Fruit fly (Drosophila melanogaster) whole organism, prepupa: ENCODE data around the gene Spase25.
A peak's percentile ranks its signal among the peaks of the same experiment; 100 is the strongest.

ENCODE experiments used
- CG10669 ChIP-seq: fragments of 200-800 bp; sonication (Bioruptor generic); optimal IDR thresholded peaks from 3 replicates; lab custom pipeline; 2018; ENCODE audit warnings: missing biosample characterization, mild to moderate bottlenecking, missing genetic modification characterization, moderate library complexity
- CG11294 ChIP-seq: fragments of 200-800 bp; sonication (Bioruptor generic); IDR thresholded peaks from 2 replicates; pipeline ENCODE4 v1.3.6; 2022; ENCODE audit warnings: missing biosample characterization, missing genetic modification characterization
- CG11762 ChIP-seq: fragments of 200-800 bp; sonication (Bioruptor generic); optimal IDR thresholded peaks from 3 replicates; lab custom pipeline; 2016; ENCODE audit warnings: missing biosample characterization, missing genetic modification characterization; ENCODE audit not compliant: insufficient read depth
- CG11902 ChIP-seq: fragments of 200-800 bp; sonication (Bioruptor generic); optimal IDR thresholded peaks from 3 replicates; lab custom pipeline; 2016; ENCODE audit warnings: missing biosample characterization, missing genetic modification characterization
- CG15336 ChIP-seq: fragments of 200-800 bp; sonication (Bioruptor generic); IDR thresholded peaks from 2 replicates; pipeline ENCODE4 v1.3.6; 2022; ENCODE audit warnings: missing biosample characterization, missing genetic modification characterization
- CG1621 ChIP-seq: fragments of 200-800 bp; sonication (Bioruptor generic); optimal IDR thresholded peaks from 3 replicates; lab custom pipeline; 2018; ENCODE audit warnings: missing biosample characterization, mild to moderate bottlenecking, missing genetic modification characterization
- CG16779 ChIP-seq: fragments of 200-800 bp; sonication (Bioruptor generic); optimal IDR thresholded peaks from 3 replicates; lab custom pipeline; 2017; ENCODE audit warnings: missing biosample characterization, mild to moderate bottlenecking, missing genetic modification characterization
- CG3032 ChIP-seq: fragments of 200-800 bp; optimal IDR thresholded peaks from 2 replicates; lab custom pipeline; 2019; ENCODE audit warnings: missing biosample characterization, mild to moderate bottlenecking, missing genetic modification characterization, moderate library complexity
- CG32006 ChIP-seq: fragments of 200-800 bp; sonication (Bioruptor generic); optimal IDR thresholded peaks from 3 replicates; lab custom pipeline; 2017; ENCODE audit warnings: missing biosample characterization, mild to moderate bottlenecking, missing genetic modification characterization
- CG34406 ChIP-seq: fragments of 200-800 bp; sonication (Bioruptor generic); optimal IDR thresholded peaks from 3 replicates; lab custom pipeline; 2016; ENCODE audit warnings: missing biosample characterization, missing genetic modification characterization
- CG3919 ChIP-seq: fragments of 200-800 bp; sonication (Bioruptor generic); optimal IDR thresholded peaks from 3 replicates; lab custom pipeline; 2016; ENCODE audit warnings: missing biosample characterization, missing genetic modification characterization
- CG4318 ChIP-seq: fragments of 200-800 bp; sonication (Bioruptor generic); optimal IDR thresholded peaks from 3 replicates; lab custom pipeline; 2017; ENCODE audit warnings: missing biosample characterization, mild to moderate bottlenecking, missing genetic modification characterization
- CG6163 ChIP-seq: fragments of 200-800 bp; sonication (Bioruptor generic); IDR thresholded peaks from 3 replicates; pipeline ENCODE4 v1.3.6; 2022; ENCODE audit warnings: missing biosample characterization, missing genetic modification characterization
- CG6276 ChIP-seq: fragments of 200-800 bp; sonication (Bioruptor generic); optimal IDR thresholded peaks from 2 replicates; lab custom pipeline; 2017; ENCODE audit warnings: missing biosample characterization, mild to moderate bottlenecking, missing genetic modification characterization
- CG6792 ChIP-seq: fragments of 200-800 bp; sonication (Bioruptor generic); optimal IDR thresholded peaks from 3 replicates; lab custom pipeline; 2016; ENCODE audit warnings: missing biosample characterization, missing genetic modification characterization
- CG6808 ChIP-seq: fragments of 200-800 bp; sonication (Bioruptor generic); optimal IDR thresholded peaks from 3 replicates; lab custom pipeline; 2017; ENCODE audit warnings: missing biosample characterization, missing genetic modification characterization, mild to moderate bottlenecking, moderate library complexity, missing genetic modification reagents
- CG6854 ChIP-seq: fragments of 200-800 bp; sonication (Bioruptor generic); optimal IDR thresholded peaks from 2 replicates; lab custom pipeline; 2017; ENCODE audit warnings: missing biosample characterization, mild to moderate bottlenecking, missing genetic modification characterization
- CG7368 ChIP-seq: fragments of 200-800 bp; sonication (Bioruptor generic); optimal IDR thresholded peaks from 3 replicates; lab custom pipeline; 2016; ENCODE audit warnings: missing biosample characterization, missing genetic modification characterization
- CG8119 ChIP-seq: fragments of 200-800 bp; sonication (Bioruptor generic); IDR thresholded peaks from 3 replicates; pipeline ENCODE4 v1.3.6; 2022; ENCODE audit warnings: missing biosample characterization, missing genetic modification characterization
- CG8319 ChIP-seq: fragments of 200-800 bp; sonication (Bioruptor generic); optimal IDR thresholded peaks from 3 replicates; lab custom pipeline; 2016; ENCODE audit warnings: missing biosample characterization, missing genetic modification characterization
- Eip75B ChIP-seq: fragments of 200-800 bp; sonication (Bioruptor generic); optimal IDR thresholded peaks from 3 replicates; lab custom pipeline; 2016; ENCODE audit warnings: missing biosample characterization, missing genetic modification characterization
- Eip78C ChIP-seq: fragments of 200-800 bp; sonication (Bioruptor generic); peaks from one replicate; lab custom pipeline; 2016; ENCODE audit warnings: missing biosample characterization, missing genetic modification characterization
- Eip93F ChIP-seq: fragments of 200-800 bp; sonication (Bioruptor generic); optimal IDR thresholded peaks from 2 replicates; lab custom pipeline; 2016; ENCODE audit warnings: missing biosample characterization, mild to moderate bottlenecking, missing genetic modification characterization
- Ets21C ChIP-seq: fragments of 200-800 bp; sonication (Bioruptor generic); optimal IDR thresholded peaks from 3 replicates; lab custom pipeline; 2016; ENCODE audit warnings: missing biosample characterization, missing genetic modification characterization
- Gug ChIP-seq: fragments of 200-800 bp; sonication (Bioruptor generic); IDR thresholded peaks from 2 replicates; pipeline ENCODE4 v1.3.6; 2022; ENCODE audit warnings: missing biosample characterization, missing genetic modification characterization
- Hr39 ChIP-seq: fragments of 200-800 bp; sonication (Bioruptor generic); optimal IDR thresholded peaks from 2 replicates; lab custom pipeline; 2016; ENCODE audit warnings: missing biosample characterization, missing genetic modification characterization
- Hr4 ChIP-seq: fragments of 200-800 bp; sonication (Bioruptor generic); optimal IDR thresholded peaks from 3 replicates; lab custom pipeline; 2016; ENCODE audit warnings: missing biosample characterization, missing genetic modification characterization
- Lpt ChIP-seq: fragments of 200-800 bp; sonication (Bioruptor generic); optimal IDR thresholded peaks from 3 replicates; lab custom pipeline; 2016; ENCODE audit warnings: missing biosample characterization, missing genetic modification characterization
- Met ChIP-seq: fragments of 200-800 bp; sonication (Bioruptor generic); optimal IDR thresholded peaks from 3 replicates; lab custom pipeline; 2016; ENCODE audit warnings: missing biosample characterization, missing genetic modification characterization
- OdsH ChIP-seq: fragments of 200-800 bp; sonication (Bioruptor generic); optimal IDR thresholded peaks from 3 replicates; lab custom pipeline; 2016; ENCODE audit warnings: missing biosample characterization, missing genetic modification characterization
- Smox ChIP-seq: fragments of 200-800 bp; sonication (Bioruptor generic); optimal IDR thresholded peaks from 3 replicates; lab custom pipeline; 2016; ENCODE audit warnings: missing biosample characterization, missing genetic modification characterization
- Sox15 ChIP-seq: fragments of 200-800 bp; sonication (Bioruptor generic); optimal IDR thresholded peaks from 3 replicates; lab custom pipeline; 2016; ENCODE audit warnings: missing biosample characterization, missing genetic modification characterization
- achi ChIP-seq: fragments of 200-800 bp; sonication (Bioruptor generic); optimal IDR thresholded peaks from 3 replicates; lab custom pipeline; 2016; ENCODE audit warnings: missing biosample characterization, missing genetic modification characterization
- cyc ChIP-seq: fragments of 200-800 bp; sonication (Bioruptor generic); optimal IDR thresholded peaks from 3 replicates; lab custom pipeline; 2016; ENCODE audit warnings: missing biosample characterization, missing genetic modification characterization
- dac ChIP-seq: fragments of 200-800 bp; sonication (Bioruptor generic); optimal IDR thresholded peaks from 2 replicates; lab custom pipeline; 2017; ENCODE audit warnings: missing biosample characterization, mild to moderate bottlenecking, missing genetic modification characterization
- dsx ChIP-seq: fragments of 200-800 bp; optimal IDR thresholded peaks from 3 replicates; lab custom pipeline; 2019; ENCODE audit warnings: missing biosample characterization, mild to moderate bottlenecking, missing genetic modification characterization, moderate library complexity; ENCODE audit not compliant: poor library complexity, severe bottlenecking
- eg ChIP-seq: fragments of 200-800 bp; sonication (Bioruptor generic); IDR thresholded peaks from 3 replicates; pipeline ENCODE4 v1.3.6; 2022; ENCODE audit warnings: missing biosample characterization, missing genetic modification characterization
- esn ChIP-seq: fragments of 200-800 bp; sonication (Bioruptor generic); optimal IDR thresholded peaks from 2 replicates; lab custom pipeline; 2016; ENCODE audit warnings: missing biosample characterization, mild to moderate bottlenecking, missing genetic modification characterization, moderate library complexity
- fd85E ChIP-seq: fragments of 200-800 bp; sonication (Bioruptor generic); optimal IDR thresholded peaks from 3 replicates; lab custom pipeline; 2016; ENCODE audit warnings: missing biosample characterization, missing genetic modification characterization
- fkh ChIP-seq: fragments of 200-800 bp; sonication (Bioruptor generic); optimal IDR thresholded peaks from 3 replicates; lab custom pipeline; 2017; ENCODE audit warnings: missing biosample characterization, mild to moderate bottlenecking, missing genetic modification characterization, moderate library complexity
- net ChIP-seq: fragments of 200-800 bp; sonication (Bioruptor generic); optimal IDR thresholded peaks from 3 replicates; lab custom pipeline; 2016; ENCODE audit warnings: missing biosample characterization, missing genetic modification characterization
- pdm3 ChIP-seq: fragments of 200-800 bp; sonication (Bioruptor generic); optimal IDR thresholded peaks from 3 replicates; lab custom pipeline; 2016; ENCODE audit warnings: missing biosample characterization, missing genetic modification characterization
- salr ChIP-seq, 2 experiments: fragments of 200-800 bp; sonication (Bioruptor generic); optimal IDR thresholded peaks; 3 replicates each; lab custom pipeline; 2016 to 2018; ENCODE audit warnings: missing biosample characterization in 2 of 2, missing genetic modification characterization in 2 of 2, mild to moderate bottlenecking in 1 of 2
- spab ChIP-seq: fragments of 200-800 bp; sonication (Bioruptor generic); optimal IDR thresholded peaks from 2 replicates; lab custom pipeline; 2017; ENCODE audit warnings: missing biosample characterization, mild to moderate bottlenecking, missing genetic modification characterization, missing genetic modification reagents
- svp ChIP-seq: fragments of 200-800 bp; sonication (Bioruptor generic); peaks from one replicate; lab custom pipeline; 2016; ENCODE audit warnings: missing biosample characterization, missing genetic modification characterization
- topi ChIP-seq: fragments of 200-800 bp; sonication (Bioruptor generic); optimal IDR thresholded peaks from 3 replicates; lab custom pipeline; 2016; ENCODE audit warnings: missing biosample characterization, missing genetic modification characterization
- vri ChIP-seq: fragments of 200-800 bp; sonication (Bioruptor generic); optimal IDR thresholded peaks from 3 replicates; lab custom pipeline; 2016; ENCODE audit warnings: missing biosample characterization, mild to moderate bottlenecking, missing genetic modification characterization

Spase25 gene

DNA sequence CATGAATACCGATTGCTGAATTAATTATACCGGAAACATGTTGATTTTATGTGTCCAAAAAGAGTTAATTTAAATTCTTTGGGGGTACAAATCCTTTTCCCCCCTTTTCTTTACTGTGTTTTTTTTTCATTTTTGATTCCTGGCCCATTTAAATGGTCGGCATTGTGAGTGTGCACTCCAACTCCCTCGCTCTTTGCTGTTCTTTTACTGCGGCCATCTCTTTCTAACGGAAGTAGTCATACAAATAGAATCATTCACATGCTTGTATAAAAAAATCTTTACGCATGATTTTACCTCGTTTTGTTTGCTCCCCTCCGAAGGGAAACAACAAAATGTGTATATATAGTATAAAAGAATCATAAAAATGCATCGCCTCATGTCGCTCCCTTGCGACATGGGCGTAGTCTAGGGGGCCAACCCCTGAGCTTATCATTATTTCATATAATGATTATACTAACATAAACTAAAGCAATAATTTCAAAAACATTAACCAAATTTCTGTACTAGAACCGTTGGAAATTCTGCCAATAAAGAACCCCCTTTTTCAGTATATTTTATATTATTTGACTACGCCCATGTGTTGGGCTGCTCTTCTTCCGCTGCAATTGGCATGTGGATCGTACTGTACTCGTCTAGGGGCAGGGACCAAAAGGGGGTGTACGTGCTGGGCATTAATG lies 43.1 kb downstream of the Spase25 start (continued):
- peak; percentile 58 for TF ChIP-seq CG15336 (GFP tag; lab: Robert Waterston, UW)
- peak; percentile 59 for TF ChIP-seq CG32006 (GFP tag; lab: Kevin White, UChicago)
- TF ChIP-seq fkh = peak; percentile 12
- TF ChIP-seq dac = peak; percentile 22
- peak; percentile 68 for TF ChIP-seq net
- no peak for TF ChIP-seq vri (GFP tag; lab: Kevin White, UChicago)
- TF ChIP-seq CG10669 (GFP tag; lab: Kevin White, UChicago) = peak; percentile 73
- TF ChIP-seq Met = peak; percentile 52
- TF ChIP-seq Sox15 (GFP tag; lab: Kevin White, UChicago) = no peak
- peak; percentile 53 for TF ChIP-seq Hr4
- TF ChIP-seq CG3919 (GFP tag; lab: Kevin White, UChicago) = peak; percentile 52
- TF ChIP-seq CG11294 (GFP tag; lab: Robert Waterston, UW) = no peak
- TF ChIP-seq CG16779 (tag; lab: Kevin White, UChicago) = peak; percentile 35
- peak; percentile 36 for TF ChIP-seq CG6792 (GFP tag; lab: Kevin White, UChicago)
- TF ChIP-seq CG1621 (tag; lab: Kevin White, UChicago) = peak; percentile 69
- TF ChIP-seq spab (GFP tag; lab: Kevin White, UChicago) = peak; percentile 64
- no peak for TF ChIP-seq Eip93F (GFP tag; lab: Kevin White, UChicago)
- peak; percentile 66 for TF ChIP-seq Eip75B
- peak; percentile 57 for TF ChIP-seq Lpt
- peak; percentile 62 for TF ChIP-seq OdsH (GFP tag; lab: Kevin White, UChicago)
- TF ChIP-seq topi (GFP tag; lab: Kevin White, UChicago) = peak; percentile 50
- peak; percentile 31 for TF ChIP-seq CG11762 (GFP tag; lab: Kevin White, UChicago)
- TF ChIP-seq salr (GFP tag; optimal IDR thresholded peaks at IDR 0.05; lab: Kevin White, UChicago) = peak; percentile 34 to 38
- peak; percentile 79 for TF ChIP-seq eg
- peak; percentile 69 for TF ChIP-seq CG8119 (GFP tag; lab: Robert Waterston, UW)
- TF ChIP-seq CG8319 (GFP tag; lab: Kevin White, UChicago) = peak; percentile 11
- peak; percentile 15 for TF ChIP-seq CG7368 (GFP tag; lab: Kevin White, UChicago)
- TF ChIP-seq dsx (GFP tag; lab: Kevin White, UChicago) = peak; percentile 79
- TF ChIP-seq Eip78C (GFP tag; lab: Kevin White, UChicago) = peak; percentile 91

DNA sequence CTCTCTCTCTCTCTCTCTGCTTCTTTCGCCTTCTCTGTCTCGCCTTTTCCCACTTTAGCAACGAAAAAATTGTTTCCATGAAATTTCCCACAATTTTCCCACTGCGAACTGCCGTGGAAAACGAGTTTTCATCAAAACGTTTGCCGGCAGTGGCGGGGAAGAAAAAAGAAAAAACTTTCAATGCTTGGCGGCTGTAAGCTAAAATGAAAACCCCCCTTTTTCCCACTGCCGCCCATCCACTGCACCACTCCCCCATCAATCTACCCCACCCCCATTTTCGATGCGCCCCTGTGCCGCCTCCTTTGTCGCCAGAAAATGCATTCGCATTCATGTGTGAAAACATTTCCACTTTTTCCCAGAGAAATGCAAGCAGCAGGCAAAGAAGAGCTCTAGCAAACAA lies 46.2 kb downstream of the Spase25 start:
- no peak for TF ChIP-seq CG11902 (GFP tag; lab: Kevin White, UChicago)
- no peak for TF ChIP-seq CG6808 (GFP tag; lab: Kevin White, UChicago)
- no peak for TF ChIP-seq CG16779 (tag; lab: Kevin White, UChicago)
- TF ChIP-seq fd85E (GFP tag; lab: Kevin White, UChicago) = no peak
- no peak for TF ChIP-seq Smox (GFP tag; lab: Kevin White, UChicago)
- TF ChIP-seq Eip75B = no peak
- no peak for TF ChIP-seq dsx (GFP tag; lab: Kevin White, UChicago)
- no peak for TF ChIP-seq cyc (GFP tag; lab: Kevin White, UChicago)
- no peak for TF ChIP-seq CG7368 (GFP tag; lab: Kevin White, UChicago)
- no peak for TF ChIP-seq topi (GFP tag; lab: Kevin White, UChicago)
- TF ChIP-seq Gug = 0 out of 2 replicates have a peak, but pooled peaks have one; percentile 54
- TF ChIP-seq pdm3 (GFP tag; lab: Kevin White, UChicago) = no peak
- TF ChIP-seq Eip93F (GFP tag; lab: Kevin White, UChicago) = no peak
- TF ChIP-seq CG11294 (GFP tag; lab: Robert Waterston, UW) = no peak; the same call in 1 of the 2 replicates
- peak; percentile 76 for TF ChIP-seq CG6276 (GFP tag; lab: Kevin White, UChicago)
- peak; percentile 60 for TF ChIP-seq dac
- TF ChIP-seq CG3919 (GFP tag; lab: Kevin White, UChicago) = no peak
- no peak for TF ChIP-seq svp
- peak; percentile 69 for TF ChIP-seq CG32006 (GFP tag; lab: Kevin White, UChicago)
- peak; percentile 60 for TF ChIP-seq Lpt
- TF ChIP-seq salr (GFP tag; optimal IDR thresholded peaks at IDR 0.05; lab: Kevin White, UChicago) = peak in 1 of 2 experiments; percentile 25
- TF ChIP-seq CG10669 (GFP tag; lab: Kevin White, UChicago) = no peak
- no peak for TF ChIP-seq Met
- TF ChIP-seq CG8119 (GFP tag; lab: Robert Waterston, UW) = peak; percentile 64; the same call in 2 of the 3 replicates
- peak; percentile 64; the same call in 2 of the 3 replicates for TF ChIP-seq CG6163
- peak; percentile 26 for TF ChIP-seq CG4318 (GFP tag; lab: Kevin White, UChicago)
- TF ChIP-seq CG3032 (tag; lab: Kevin White, UChicago) = no peak
- TF ChIP-seq CG6854 = no peak
- TF ChIP-seq Ets21C (GFP tag; lab: Kevin White, UChicago) = no peak
- TF ChIP-seq spab (GFP tag; lab: Kevin White, UChicago) = no peak
- no peak for TF ChIP-seq achi
- TF ChIP-seq esn (GFP tag; lab: Kevin White, UChicago) = no peak
- no peak for TF ChIP-seq Hr39 (GFP tag; lab: Kevin White, UChicago)
- no peak for TF ChIP-seq CG34406 (GFP tag; lab: Kevin White, UChicago)
- no peak for TF ChIP-seq CG11762 (GFP tag; lab: Kevin White, UChicago)
